Worm (Caenorhabditis elegans) whole organism, late embryonic: Measurements from ENCODE around the gene R08E3.3.

Experiments
- nhr-11 ChIP-seq: fragments of 150-350 bp; optimal IDR thresholded peaks from 2 replicates; lab custom pipeline; 2014; ENCODE audit warnings: missing biosample characterization, missing genetic modification characterization
- unc-86 ChIP-seq: sonication (generic microtip); optimal IDR thresholded peaks from 2 replicates; lab custom pipeline; 2016; ENCODE audit warnings: missing genetic modification characterization, missing compliant biosample characterization

ce11 chrX:4787525-4787924 is 30.9 kb upstream of the R08E3.3 start:
- TF ChIP-seq nhr-11 (tag; lab: Kevin White, UChicago) (no peak), unc-86 (tag; lab: Kevin White, UChicago) (no peak)
